Worm (Caenorhabditis elegans) whole organism, young adult: ENCODE data around the gene him-14.

Source experiments
- B0019.2 ChIP-seq: fragments of 200-800 bp; sonication (Bioruptor generic); conservative IDR thresholded peaks from 2 replicates; pipeline ENCODE4 v1.3.6; 2022; ENCODE audit warnings: missing genetic modification reagents, missing genetic modification characterization, missing compliant biosample characterization
- F52B5.7 ChIP-seq: sonication (generic microtip); optimal IDR thresholded peaks from 2 replicates; lab custom pipeline; 2016; ENCODE audit warnings: mild to moderate bottlenecking, missing genetic modification characterization, missing compliant biosample characterization
- F55B11.4 ChIP-seq: sonication (generic microtip); optimal IDR thresholded peaks from 2 replicates; lab custom pipeline; 2016; ENCODE audit warnings: missing compliant biosample characterization, missing genetic modification characterization, borderline replicate concordance; ENCODE audit not compliant: insufficient read depth
- Y53F4B.3 ChIP-seq: fragments of 200-800 bp; sonication (Bioruptor generic); IDR thresholded peaks from 2 replicates; pipeline ENCODE4 v1.3.6; 2022; ENCODE audit warnings: missing genetic modification reagents, missing genetic modification characterization, missing compliant biosample characterization
- aptf-2 ChIP-seq: fragments of 200-800 bp; sonication (Bioruptor generic); conservative IDR thresholded peaks from 2 replicates; pipeline ENCODE4 v1.3.6; 2022; ENCODE audit warnings: missing genetic modification reagents, missing genetic modification characterization, missing compliant biosample characterization
- attf-5 ChIP-seq: fragments of 200-800 bp; sonication (Bioruptor generic); optimal IDR thresholded peaks from 2 replicates; lab custom pipeline; 2018; ENCODE audit warnings: mild to moderate bottlenecking, missing genetic modification characterization, missing compliant biosample characterization
- bed-1 ChIP-seq: fragments of 200-800 bp; sonication (Bioruptor generic); IDR thresholded peaks from 2 replicates; pipeline ENCODE4 v1.3.6; 2022; ENCODE audit warnings: missing genetic modification reagents, missing genetic modification characterization, missing compliant biosample characterization
- cebp-1 ChIP-seq, 2 experiments: fragments of 200-800 bp in 1 of 2; sonication (Bioruptor generic) in 1 of 2; sonication (generic microtip) in 1 of 2; IDR thresholded peaks in 1 of 2; optimal IDR thresholded peaks in 1 of 2; 2 replicates each; pipeline versions ENCODE4 v1.3.6 to Lab custom; 2017 to 2022; ENCODE audit warnings: missing compliant biosample characterization in 2 of 2, missing genetic modification characterization in 2 of 2, mild to moderate bottlenecking in 1 of 2, missing genetic modification reagents in 1 of 2, moderate library complexity in 1 of 2
- ceh-79 ChIP-seq: sonication (generic microtip); optimal IDR thresholded peaks from 2 replicates; lab custom pipeline; 2017; ENCODE audit warnings: mild to moderate bottlenecking, missing genetic modification characterization, missing compliant biosample characterization
- die-1 ChIP-seq: sonication (generic microtip); optimal IDR thresholded peaks from 2 replicates; lab custom pipeline; 2016; ENCODE audit warnings: missing genotype, mild to moderate bottlenecking, missing genetic modification characterization, missing compliant biosample characterization
- dox-1 ChIP-seq: fragments of 200-800 bp; sonication (Bioruptor generic); IDR thresholded peaks from 2 replicates; pipeline ENCODE4 v1.3.6; 2022; ENCODE audit warnings: missing genetic modification reagents, missing genetic modification characterization, missing compliant biosample characterization
- ets-4 ChIP-seq: fragments of 200-800 bp; sonication (Bioruptor generic); optimal IDR thresholded peaks from 2 replicates; lab custom pipeline; 2018; ENCODE audit warnings: mild to moderate bottlenecking, missing genetic modification characterization, missing compliant biosample characterization
- gei-17 ChIP-seq: fragments of 200-800 bp; sonication (Bioruptor generic); optimal IDR thresholded peaks from 2 replicates; lab custom pipeline; 2018; ENCODE audit warnings: mild to moderate bottlenecking, missing genetic modification characterization, missing compliant biosample characterization
- him-1 ChIP-seq: sonication (generic microtip); optimal IDR thresholded peaks from 2 replicates; lab custom pipeline; 2016; ENCODE audit warnings: missing genotype, missing genetic modification reagents, missing genetic modification characterization, missing compliant biosample characterization
- hlh-26 ChIP-seq: fragments of 200-800 bp; sonication (Bioruptor generic); conservative IDR thresholded peaks from 2 replicates; pipeline ENCODE4 v1.3.6; 2022; ENCODE audit warnings: missing genetic modification reagents, missing genetic modification characterization, missing compliant biosample characterization
- hmg-1.2 ChIP-seq: fragments of 200-800 bp; sonication (Bioruptor generic); IDR thresholded peaks from 2 replicates; pipeline ENCODE4 v1.3.6; 2022; ENCODE audit warnings: missing genetic modification reagents, missing genetic modification characterization, missing compliant biosample characterization
- let-607 ChIP-seq, 2 experiments: fragments of 200-800 bp in 1 of 2; sonication (Bioruptor generic) in 1 of 2; sonication (generic microtip) in 1 of 2; optimal IDR thresholded peaks; 2 replicates each; lab custom pipeline; 2016 to 2018; ENCODE audit warnings: mild to moderate bottlenecking in 2 of 2, missing compliant biosample characterization in 2 of 2, missing genetic modification characterization in 2 of 2, moderate library complexity in 2 of 2, missing genotype in 1 of 2
- lin-26 ChIP-seq: fragments of 200-800 bp; sonication (Bioruptor generic); IDR thresholded peaks from 2 replicates; pipeline ENCODE4 v1.3.6; 2022; ENCODE audit warnings: missing genetic modification reagents, missing genetic modification characterization, missing compliant biosample characterization
- lin-35 ChIP-seq, 3 experiments: fragments of 150-350 bp in 2 of 3; sonication (generic microtip) in 1 of 3; optimal IDR thresholded peaks; 2 replicates each; lab custom pipeline; 2014 to 2018; ENCODE audit warnings: missing biosample characterization in 3 of 3, missing genetic modification characterization in 3 of 3, missing genetic modification reagents in 3 of 3
- lsl-1 ChIP-seq: fragments of 200-800 bp; sonication (Bioruptor generic); optimal IDR thresholded peaks from 2 replicates; lab custom pipeline; 2018; ENCODE audit warnings: mild to moderate bottlenecking, missing genetic modification characterization, moderate library complexity, missing compliant biosample characterization
- lsy-27 ChIP-seq: sonication (generic microtip); optimal IDR thresholded peaks from 2 replicates; lab custom pipeline; 2017; ENCODE audit warnings: missing genetic modification characterization, mild to moderate bottlenecking, missing compliant biosample characterization, antibody characterized with exemption, missing genotype, borderline replicate concordance; ENCODE audit not compliant: insufficient read depth
- madf-10 ChIP-seq: sonication (generic microtip); optimal IDR thresholded peaks from 2 replicates; lab custom pipeline; 2016; ENCODE audit warnings: mild to moderate bottlenecking, missing genetic modification characterization, missing compliant biosample characterization
- madf-6 ChIP-seq: fragments of 200-800 bp; sonication (Bioruptor generic); IDR thresholded peaks from 2 replicates; pipeline ENCODE4 v1.3.6; 2022; ENCODE audit warnings: missing genetic modification reagents, missing genetic modification characterization, missing compliant biosample characterization
- madf-8 ChIP-seq: fragments of 200-800 bp; sonication (Bioruptor generic); conservative IDR thresholded peaks from 2 replicates; pipeline ENCODE4 v1.3.6; 2022; ENCODE audit warnings: missing genetic modification reagents, missing genetic modification characterization, missing compliant biosample characterization
- pbrm-1 ChIP-seq: fragments of 200-800 bp; sonication (Bioruptor generic); IDR thresholded peaks from 2 replicates; pipeline ENCODE4 v1.3.6; 2022; ENCODE audit warnings: missing genetic modification reagents, missing genetic modification characterization, missing compliant biosample characterization
- snpc-3.4 ChIP-seq: sonication (generic microtip); optimal IDR thresholded peaks from 2 replicates; lab custom pipeline; 2017; ENCODE audit warnings: missing genetic modification characterization, mild to moderate bottlenecking, missing compliant biosample characterization, antibody characterized with exemption, moderate library complexity, missing genotype, missing genetic modification reagents
- xnd-1 ChIP-seq: sonication (generic microtip); optimal IDR thresholded peaks from 2 replicates; lab custom pipeline; 2016; ENCODE audit warnings: missing genotype, missing genetic modification reagents, missing genetic modification characterization, missing compliant biosample characterization
- ztf-18 ChIP-seq: sonication (generic microtip); optimal IDR thresholded peaks from 2 replicates; lab custom pipeline; 2016; ENCODE audit warnings: missing genotype, mild to moderate bottlenecking, missing genetic modification characterization, missing compliant biosample characterization
- ztf-28 ChIP-seq: fragments of 200-800 bp; sonication (Bioruptor generic); IDR thresholded peaks from 2 replicates; pipeline ENCODE4 v1.3.6; 2022; ENCODE audit warnings: missing genetic modification reagents, missing genetic modification characterization, missing compliant biosample characterization
- ztf-3 ChIP-seq: fragments of 200-800 bp; sonication (Bioruptor generic); optimal IDR thresholded peaks from 2 replicates; lab custom pipeline; 2018; ENCODE audit warnings: mild to moderate bottlenecking, missing genetic modification characterization, missing compliant biosample characterization
- ztf-6 ChIP-seq: fragments of 200-800 bp; sonication (Bioruptor generic); IDR thresholded peaks from 2 replicates; pipeline ENCODE4 v1.3.6; 2022; ENCODE audit warnings: missing genetic modification reagents, missing genetic modification characterization, missing compliant biosample characterization

Gene him-14

ce11 chrII:7095970-7096369, 26.2 kb upstream of the him-14 start:
- TF ChIP-seq Y53F4B.3 (GFP tag; lab: Robert Waterston, UW) (no peak), lin-26 (GFP tag; lab: Robert Waterston, UW) (0 out of 2 replicates have a peak, but pooled peaks have one; percentile 43), madf-6 (peak; percentile 58), snpc-3.4 (tag; lab: Kevin White, UChicago) (no peak), ztf-3 (GFP tag; lab: Kevin White, UChicago) (no peak), cebp-1 (GFP tag; IDR thresholded peaks at IDR 0.05; lab: Robert Waterston, UW) (no peak), cebp-1 (tag; optimal IDR thresholded peaks at IDR 0.05; lab: Kevin White, UChicago) (no peak), xnd-1 (tag; lab: Kevin White, UChicago) (peak; percentile 22), F52B5.7 (tag; lab: Kevin White, UChicago) (no peak), him-1 (tag; lab: Kevin White, UChicago) (peak; percentile 18), lin-35 (GFP tag; optimal IDR thresholded peaks at IDR 0.05; lab: Kevin White, UChicago) (no peak), dox-1 (GFP tag; lab: Robert Waterston, UW) (no peak), aptf-2 (GFP tag; lab: Robert Waterston, UW) (no peak), ceh-79 (tag; lab: Kevin White, UChicago) (no peak)

ce11 chrII:7093339-7093821, 23.6 kb upstream of the him-14 start, which contains the start of gene T02G5.3:
TSS of gene T02G5.3 (plus strand) at chrII:7093389.
- TF ChIP-seq die-1 (tag; lab: Kevin White, UChicago): no peak
- no peak for TF ChIP-seq madf-10 (tag; lab: Kevin White, UChicago)
- TF ChIP-seq bed-1: no peak
- TF ChIP-seq ztf-6: no peak
- TF ChIP-seq ztf-18 (tag; lab: Kevin White, UChicago): no peak
- TF ChIP-seq F55B11.4 (tag; lab: Kevin White, UChicago): no peak
- TF ChIP-seq let-607 (tag; optimal IDR thresholded peaks at IDR 0.05; lab: Kevin White, UChicago): no peak
- TF ChIP-seq lsy-27: no peak
- TF ChIP-seq ztf-28 (GFP tag; lab: Robert Waterston, UW): no peak
- no peak for TF ChIP-seq attf-5 (GFP tag; lab: Kevin White, UChicago)
- TF ChIP-seq hlh-26 (GFP tag; lab: Robert Waterston, UW): no peak

- TF ChIP-seq lsl-1 (no peak), ets-4 (GFP tag; lab: Kevin White, UChicago) (no peak), B0019.2 (no peak)
Observed at ce11 chrII:7090852-7091251, 21.1 kb upstream of the him-14 start.

- TF ChIP-seq pbrm-1 (GFP tag; lab: Robert Waterston, UW) (no peak), gei-17 (GFP tag; lab: Kevin White, UChicago) (no peak), lin-35 (GFP tag; optimal IDR thresholded peaks at IDR 0.05; lab: Kevin White, UChicago) (no peak), hmg-1.2 (GFP tag; lab: Robert Waterston, UW) (peak; percentile 84)
Observed at ce11 chrII:7090085-7090484, 20.3 kb upstream of the him-14 start.

- TF ChIP-seq madf-6 (peak; percentile 73), madf-8 (GFP tag; lab: Robert Waterston, UW) (peak; percentile 54)
- TF ChIP-seq, all 124 proteins: peak for 2; not testable (repeated sequence) for 122
Observed at ce11 chrII:7088283-7088682, 18.5 kb upstream of the him-14 start.
